Worm (Caenorhabditis elegans) whole organism, young adult: Measurements from ENCODE around the gene H12D21.6.

Experiments used
- B0035.1 ChIP-seq: sonication (generic microtip); optimal IDR thresholded peaks from 2 replicates; lab custom pipeline; 2016; ENCODE audit warnings: missing genetic modification characterization, mild to moderate bottlenecking, missing compliant biosample characterization, missing genotype, missing genetic modification reagents
- B0336.3 ChIP-seq: fragments of 200-800 bp; sonication (Bioruptor generic); IDR thresholded peaks from 2 replicates; pipeline ENCODE4 v1.3.6; 2022; ENCODE audit warnings: missing genetic modification characterization, missing compliant biosample characterization
- F10E7.11 ChIP-seq: sonication (generic microtip); optimal IDR thresholded peaks from 2 replicates; lab custom pipeline; 2017; ENCODE audit warnings: mild to moderate bottlenecking, missing genetic modification characterization, moderate library complexity, missing compliant biosample characterization
- F33H1.4 ChIP-seq: fragments of 200-800 bp; sonication (Bioruptor generic); IDR thresholded peaks from 2 replicates; pipeline ENCODE4 v1.3.6; 2022; ENCODE audit warnings: missing genetic modification reagents, missing genetic modification characterization, missing compliant biosample characterization
- F55B11.4 ChIP-seq: sonication (generic microtip); optimal IDR thresholded peaks from 2 replicates; lab custom pipeline; 2016; ENCODE audit warnings: missing compliant biosample characterization, missing genetic modification characterization, borderline replicate concordance; ENCODE audit not compliant: insufficient read depth
- F57C9.4 ChIP-seq: sonication (generic microtip); optimal IDR thresholded peaks from 2 replicates; lab custom pipeline; 2017; ENCODE audit warnings: mild to moderate bottlenecking, missing genetic modification characterization, missing compliant biosample characterization
- T26A5.8 ChIP-seq: sonication (generic microtip); optimal IDR thresholded peaks from 2 replicates; lab custom pipeline; 2016; ENCODE audit warnings: missing genetic modification characterization, missing compliant biosample characterization
- Y67H2A.10 ChIP-seq: fragments of 200-800 bp; sonication (Bioruptor generic); conservative IDR thresholded peaks from 2 replicates; pipeline ENCODE4 v1.3.6; 2022; ENCODE audit warnings: missing genetic modification reagents, missing genetic modification characterization, missing compliant biosample characterization
- Y79H2A.3 ChIP-seq: fragments of 200-800 bp; sonication (Bioruptor generic); conservative IDR thresholded peaks from 2 replicates; pipeline ENCODE4 v1.3.6; 2022; ENCODE audit warnings: missing genetic modification reagents, missing genetic modification characterization, missing compliant biosample characterization
- Y95B8A.8 ChIP-seq: fragments of 200-800 bp; sonication (Bioruptor generic); IDR thresholded peaks from 2 replicates; pipeline ENCODE4 v1.3.6; 2022; ENCODE audit warnings: missing genetic modification reagents, missing genetic modification characterization, missing compliant biosample characterization
- akir-1 ChIP-seq: fragments of 200-800 bp; sonication (Bioruptor generic); optimal IDR thresholded peaks from 2 replicates; lab custom pipeline; 2018; ENCODE audit warnings: mild to moderate bottlenecking, missing genetic modification characterization, moderate library complexity, missing compliant biosample characterization
- ama-1 ChIP-seq, 3 experiments: fragments of 150-350 bp in 1 of 3; sonication (generic microtip) in 2 of 3; optimal IDR thresholded peaks; 2 replicates each; lab custom pipeline; 2014 to 2018; ENCODE audit warnings: missing biosample characterization in 2 of 3, missing genetic modification characterization in 2 of 3, missing genetic modification reagents in 2 of 3
- aptf-3 ChIP-seq: fragments of 200-800 bp; sonication (Bioruptor generic); IDR thresholded peaks from 2 replicates; pipeline ENCODE4 v1.3.6; 2022; ENCODE audit warnings: missing genetic modification characterization, missing compliant biosample characterization
- atf-7 ChIP-seq: sonication (generic microtip); optimal IDR thresholded peaks from 2 replicates; lab custom pipeline; 2017; ENCODE audit warnings: mild to moderate bottlenecking, missing genetic modification characterization, missing compliant biosample characterization
- athp-1 ChIP-seq: sonication (generic microtip); optimal IDR thresholded peaks from 2 replicates; lab custom pipeline; 2017; ENCODE audit warnings: mild to moderate bottlenecking, missing genetic modification characterization, missing compliant biosample characterization
- attf-3 ChIP-seq: fragments of 200-800 bp; sonication (Bioruptor generic); conservative IDR thresholded peaks from 2 replicates; pipeline ENCODE4 v1.3.6; 2022; ENCODE audit warnings: missing genetic modification reagents, missing genetic modification characterization, missing compliant biosample characterization
- attf-5 ChIP-seq: fragments of 200-800 bp; sonication (Bioruptor generic); optimal IDR thresholded peaks from 2 replicates; lab custom pipeline; 2018; ENCODE audit warnings: mild to moderate bottlenecking, missing genetic modification characterization, missing compliant biosample characterization
- bed-2 ChIP-seq: fragments of 200-800 bp; sonication (Bioruptor generic); IDR thresholded peaks from 2 replicates; pipeline ENCODE4 v1.3.6; 2022; ENCODE audit warnings: missing genetic modification reagents, missing genetic modification characterization, missing compliant biosample characterization
- cebp-1 ChIP-seq, 2 experiments: fragments of 200-800 bp in 1 of 2; sonication (Bioruptor generic) in 1 of 2; sonication (generic microtip) in 1 of 2; IDR thresholded peaks in 1 of 2; optimal IDR thresholded peaks in 1 of 2; 2 replicates each; pipeline versions ENCODE4 v1.3.6 to Lab custom; 2017 to 2022; ENCODE audit warnings: missing compliant biosample characterization in 2 of 2, missing genetic modification characterization in 2 of 2, mild to moderate bottlenecking in 1 of 2, missing genetic modification reagents in 1 of 2, moderate library complexity in 1 of 2
- ceh-100 ChIP-seq: fragments of 200-800 bp; sonication (Bioruptor generic); IDR thresholded peaks from 2 replicates; pipeline ENCODE4 v1.3.6; 2022; ENCODE audit warnings: missing genetic modification reagents, missing genetic modification characterization, missing compliant biosample characterization
- ceh-40 ChIP-seq: fragments of 200-800 bp; sonication (Bioruptor generic); IDR thresholded peaks from 2 replicates; pipeline ENCODE4 v1.3.6; 2022; ENCODE audit warnings: missing genetic modification characterization, missing compliant biosample characterization
- dpff-1 ChIP-seq: sonication (generic microtip); optimal IDR thresholded peaks from 2 replicates; lab custom pipeline; 2017; ENCODE audit warnings: mild to moderate bottlenecking, missing genetic modification characterization, missing compliant biosample characterization
- dpl-1 ChIP-seq: fragments of 150-350 bp; optimal IDR thresholded peaks from 2 replicates; lab custom pipeline; 2014; ENCODE audit warnings: missing biosample characterization, missing genetic modification reagents, missing genetic modification characterization
- fkh-3 ChIP-seq: sonication (generic microtip); optimal IDR thresholded peaks from 2 replicates; lab custom pipeline; 2016; ENCODE audit warnings: mild to moderate bottlenecking, missing genetic modification characterization, missing compliant biosample characterization
- gei-17 ChIP-seq: fragments of 200-800 bp; sonication (Bioruptor generic); optimal IDR thresholded peaks from 2 replicates; lab custom pipeline; 2018; ENCODE audit warnings: mild to moderate bottlenecking, missing genetic modification characterization, missing compliant biosample characterization
- hrde-1 ChIP-seq: sonication (generic microtip); optimal IDR thresholded peaks from 2 replicates; lab custom pipeline; 2016; ENCODE audit warnings: missing genetic modification characterization, mild to moderate bottlenecking, missing compliant biosample characterization, moderate library complexity, missing genotype, missing genetic modification reagents, borderline replicate concordance
- hsf-1 ChIP-seq: fragments of 200-800 bp; sonication (Bioruptor generic); IDR thresholded peaks from 2 replicates; pipeline ENCODE4 v1.3.6; 2022; ENCODE audit warnings: missing genetic modification reagents, missing genetic modification characterization, missing compliant biosample characterization
- let-526 ChIP-seq: fragments of 200-800 bp; sonication (Bioruptor generic); IDR thresholded peaks from 2 replicates; pipeline ENCODE4 v1.3.6; 2022; ENCODE audit warnings: missing genetic modification reagents, missing genetic modification characterization, missing compliant biosample characterization
- lin-35 ChIP-seq, 3 experiments: fragments of 150-350 bp in 2 of 3; sonication (generic microtip) in 1 of 3; optimal IDR thresholded peaks; 2 replicates each; lab custom pipeline; 2014 to 2018; ENCODE audit warnings: missing biosample characterization in 3 of 3, missing genetic modification characterization in 3 of 3, missing genetic modification reagents in 3 of 3
- lin-54 ChIP-seq: fragments of 200-800 bp; sonication (Bioruptor generic); optimal IDR thresholded peaks from 2 replicates; lab custom pipeline; 2018; ENCODE audit warnings: mild to moderate bottlenecking, missing genetic modification characterization, missing compliant biosample characterization
- madf-10 ChIP-seq: sonication (generic microtip); optimal IDR thresholded peaks from 2 replicates; lab custom pipeline; 2016; ENCODE audit warnings: mild to moderate bottlenecking, missing genetic modification characterization, missing compliant biosample characterization
- mes-4 ChIP-seq: sonication (generic microtip); optimal IDR thresholded peaks from 2 replicates; lab custom pipeline; 2016; ENCODE audit warnings: missing genotype, missing genetic modification characterization, missing compliant biosample characterization
- nfyb-1 ChIP-seq: fragments of 200-800 bp; sonication (Bioruptor generic); IDR thresholded peaks from 2 replicates; pipeline ENCODE4 v1.3.6; 2022; ENCODE audit warnings: missing genetic modification reagents, missing genetic modification characterization, missing compliant biosample characterization
- nhr-120 ChIP-seq: fragments of 200-800 bp; sonication (Bioruptor generic); IDR thresholded peaks from 2 replicates; pipeline ENCODE4 v1.3.6; 2022; ENCODE audit warnings: missing genetic modification characterization, missing compliant biosample characterization
- pha-4 ChIP-seq: fragments of 150-350 bp; sonication (generic microtip); optimal IDR thresholded peaks from 2 replicates; lab custom pipeline; 2014; ENCODE audit warnings: missing biosample characterization, missing genetic modification reagents, missing genetic modification characterization
- sdz-38 ChIP-seq: sonication (generic microtip); optimal IDR thresholded peaks from 2 replicates; lab custom pipeline; 2016; ENCODE audit warnings: missing genotype, missing genetic modification characterization, missing compliant biosample characterization
- snpc-3.4 ChIP-seq: sonication (generic microtip); optimal IDR thresholded peaks from 2 replicates; lab custom pipeline; 2017; ENCODE audit warnings: missing genetic modification characterization, mild to moderate bottlenecking, missing compliant biosample characterization, antibody characterized with exemption, moderate library complexity, missing genotype, missing genetic modification reagents
- sptf-2 ChIP-seq: fragments of 200-800 bp; sonication (Bioruptor generic); optimal IDR thresholded peaks from 2 replicates; lab custom pipeline; 2018; ENCODE audit warnings: mild to moderate bottlenecking, missing genetic modification characterization, missing compliant biosample characterization
- tbp1 ChIP-seq: fragments of 200-800 bp; sonication (Bioruptor generic); optimal IDR thresholded peaks from 2 replicates; lab custom pipeline; 2018; ENCODE audit warnings: mild to moderate bottlenecking, missing genetic modification characterization, missing compliant biosample characterization
- tlf-1 ChIP-seq: fragments of 200-800 bp; sonication (Bioruptor generic); optimal IDR thresholded peaks from 2 replicates; lab custom pipeline; 2018; ENCODE audit warnings: mild to moderate bottlenecking, missing genetic modification characterization, missing compliant biosample characterization
- zfh-2 ChIP-seq: fragments of 200-800 bp; sonication (Bioruptor generic); conservative IDR thresholded peaks from 2 replicates; pipeline ENCODE4 v1.3.6; 2022; ENCODE audit warnings: missing genetic modification reagents, missing genetic modification characterization, missing compliant biosample characterization
- ztf-18 ChIP-seq: sonication (generic microtip); optimal IDR thresholded peaks from 2 replicates; lab custom pipeline; 2016; ENCODE audit warnings: missing genotype, mild to moderate bottlenecking, missing genetic modification characterization, missing compliant biosample characterization
- ztf-25 ChIP-seq: fragments of 200-800 bp; sonication (Bioruptor generic); IDR thresholded peaks from 2 replicates; pipeline ENCODE4 v1.3.6; 2022; ENCODE audit warnings: missing genetic modification reagents, missing genetic modification characterization, missing compliant biosample characterization
- ztf-26 ChIP-seq: sonication (generic microtip); optimal IDR thresholded peaks from 2 replicates; lab custom pipeline; 2017; ENCODE audit warnings: missing genetic modification characterization, missing compliant biosample characterization
- ztf-6 ChIP-seq: fragments of 200-800 bp; sonication (Bioruptor generic); IDR thresholded peaks from 2 replicates; pipeline ENCODE4 v1.3.6; 2022; ENCODE audit warnings: missing genetic modification reagents, missing genetic modification characterization, missing compliant biosample characterization

Gene H12D21.6

DNA sequence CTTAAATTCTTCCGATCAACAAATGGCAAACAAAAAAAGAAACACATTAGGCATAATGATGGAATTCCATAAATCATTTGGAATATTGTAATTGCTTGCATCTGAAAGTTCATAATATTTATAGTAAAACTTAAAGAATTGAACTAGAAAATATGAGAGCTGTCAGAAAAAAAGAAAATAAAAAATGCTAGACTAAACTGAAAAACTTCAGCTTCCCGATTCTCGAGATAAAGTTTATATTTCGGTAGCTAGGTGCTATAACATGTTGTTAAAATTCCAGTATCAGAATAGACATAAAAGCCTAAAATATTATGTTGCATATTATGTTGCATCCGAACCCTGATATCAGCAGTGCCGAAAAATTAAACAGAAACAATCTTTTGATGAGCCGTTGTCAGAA is 26.5 kb upstream of the H12D21.6 start, which contains the start of gene srg-54:
Gene srg-54, minus strand, starts transcription at position 101 of the 400 bp plus-strand sequence.
- TF ChIP-seq aptf-3 (no peak), zfh-2 (no peak), athp-1 (no peak), lin-54 (GFP tag; lab: Kevin White, UChicago) (no peak), ceh-100 (GFP tag; lab: Robert Waterston, UW) (no peak), ztf-26 (tag; lab: Kevin White, UChicago) (no peak), lin-35 (GFP tag; optimal IDR thresholded peaks at IDR 0.05; lab: Kevin White, UChicago) (no peak), tbp1 (GFP tag; lab: Kevin White, UChicago) (no peak), dpff-1 (tag; lab: Kevin White, UChicago) (no peak), hsf-1 (GFP tag; lab: Robert Waterston, UW) (no peak), let-526 (GFP tag; lab: Robert Waterston, UW) (no peak), T26A5.8 (tag; lab: Kevin White, UChicago) (no peak), sdz-38 (tag; lab: Kevin White, UChicago) (no peak), nfyb-1 (GFP tag; lab: Robert Waterston, UW) (no peak), ztf-18 (tag; lab: Kevin White, UChicago) (no peak), snpc-3.4 (tag; lab: Kevin White, UChicago) (no peak), Y79H2A.3 (GFP tag; lab: Robert Waterston, UW) (no peak)

DNA sequence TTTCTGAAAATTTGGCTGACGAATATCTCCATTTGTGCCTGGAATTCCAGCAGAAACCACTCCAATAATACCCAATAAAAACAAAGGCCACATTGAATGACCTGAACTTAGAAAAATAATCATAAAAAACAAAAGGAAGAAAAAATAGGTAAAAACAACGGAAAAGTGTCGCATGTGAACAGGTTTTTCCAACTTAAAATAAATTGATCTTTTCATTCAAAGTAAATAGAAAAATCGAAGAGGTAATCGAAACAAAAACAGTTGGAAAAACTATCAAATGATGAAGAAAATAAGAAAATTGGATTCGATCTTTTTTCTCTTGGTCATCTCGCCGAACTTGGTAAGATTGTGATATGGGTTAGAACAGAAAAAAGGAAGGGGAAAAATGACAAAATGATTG is 23.9 kb upstream of the H12D21.6 start, which contains the start of gene zmp-4:
Gene zmp-4, minus strand, starts transcription at position 101 of the 400 bp plus-strand sequence.
- no peak for TF ChIP-seq hrde-1
- no peak for TF ChIP-seq ama-1 (optimal IDR thresholded peaks at IDR 0.05; lab: Kevin White, UChicago)
- no peak for TF ChIP-seq ama-1 (GFP tag; optimal IDR thresholded peaks at IDR 0.05; lab: Kevin White, UChicago)
- no peak for TF ChIP-seq pha-4 (tag; lab: Kevin White, UChicago)
- TF ChIP-seq B0336.3 (GFP tag; lab: Robert Waterston, UW) = no peak
- no peak for TF ChIP-seq ztf-18 (tag; lab: Kevin White, UChicago)
- no peak for TF ChIP-seq sdz-38 (tag; lab: Kevin White, UChicago)

DNA sequence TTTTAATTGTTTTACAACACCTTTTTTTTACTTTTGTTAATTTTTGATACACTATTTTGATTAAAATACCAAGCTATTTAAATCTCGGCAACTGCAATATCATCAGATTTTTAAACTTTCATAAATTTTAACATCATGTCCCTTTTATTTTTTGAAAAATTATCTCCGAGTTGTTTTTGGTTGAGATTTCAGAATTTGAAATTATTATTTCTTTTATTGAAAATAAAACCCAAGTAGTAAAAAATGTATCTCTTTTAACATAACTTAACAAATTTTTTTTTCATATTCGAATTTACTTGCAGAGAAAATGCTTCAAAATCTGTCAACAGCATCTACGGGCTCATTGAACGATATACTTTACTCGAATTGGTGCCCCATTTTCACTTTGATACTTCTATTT is 18.0 kb upstream of the H12D21.6 start, which contains the start of gene H12D21.11:
Gene H12D21.11, plus strand, starts transcription at position 301 of the 400 bp plus-strand sequence.
- TF ChIP-seq dpl-1 (GFP tag; lab: Kevin White, UChicago) (no peak), F55B11.4 (tag; lab: Kevin White, UChicago) (no peak), attf-5 (GFP tag; lab: Kevin White, UChicago) (no peak), akir-1 (GFP tag; lab: Kevin White, UChicago) (no peak), madf-10 (tag; lab: Kevin White, UChicago) (no peak), F33H1.4 (no peak), ceh-40 (no peak), sptf-2 (GFP tag; lab: Kevin White, UChicago) (no peak), atf-7 (tag; lab: Kevin White, UChicago) (no peak), lin-35 (GFP tag; optimal IDR thresholded peaks at IDR 0.05; lab: Kevin White, UChicago) (no peak), fkh-3 (tag; lab: Kevin White, UChicago) (no peak), Y95B8A.8 (no peak), cebp-1 (GFP tag; IDR thresholded peaks at IDR 0.05; lab: Robert Waterston, UW) (no peak), cebp-1 (tag; optimal IDR thresholded peaks at IDR 0.05; lab: Kevin White, UChicago) (no peak)

DNA sequence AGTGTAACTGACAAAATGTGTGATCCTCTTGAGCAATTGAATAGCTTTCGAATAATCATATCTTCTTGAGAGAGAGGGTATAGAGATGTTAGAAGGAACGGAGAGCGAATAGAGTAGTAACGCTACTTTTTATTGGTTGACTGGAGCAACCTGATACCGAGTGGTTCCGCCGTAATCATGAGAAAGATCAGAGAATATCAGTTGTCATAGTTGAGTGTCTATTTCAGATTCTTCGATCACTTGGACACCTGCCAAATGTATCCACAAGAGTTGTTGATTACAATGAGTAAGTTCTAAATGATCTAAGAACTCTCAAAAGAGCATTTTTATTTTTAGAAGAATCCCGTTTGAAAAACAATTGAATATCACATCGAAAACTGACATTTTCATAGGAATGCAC is 13.1 kb upstream of the H12D21.6 start:
- TF ChIP-seq F33H1.4 (no peak), F57C9.4 (tag; lab: Kevin White, UChicago) (no peak), mes-4 (no peak), ztf-6 (GFP tag; lab: Robert Waterston, UW) (no peak), attf-3 (GFP tag; lab: Robert Waterston, UW) (no peak), ztf-18 (tag; lab: Kevin White, UChicago) (no peak), F10E7.11 (tag; lab: Kevin White, UChicago) (no peak), gei-17 (GFP tag; lab: Kevin White, UChicago) (no peak), ztf-25 (no peak), tlf-1 (GFP tag; lab: Kevin White, UChicago) (no peak), nhr-120 (GFP tag; lab: Robert Waterston, UW) (no peak), Y67H2A.10 (GFP tag; lab: Robert Waterston, UW) (no peak), bed-2 (GFP tag; lab: Robert Waterston, UW) (no peak), B0035.1 (tag; lab: Kevin White, UChicago) (no peak)
